Fruit fly (Drosophila melanogaster): ENCODE data around the gene CG32022.
A peak's percentile ranks its signal among the peaks of the same experiment; 100 is the strongest.

The CG32022 gene

DNA sequence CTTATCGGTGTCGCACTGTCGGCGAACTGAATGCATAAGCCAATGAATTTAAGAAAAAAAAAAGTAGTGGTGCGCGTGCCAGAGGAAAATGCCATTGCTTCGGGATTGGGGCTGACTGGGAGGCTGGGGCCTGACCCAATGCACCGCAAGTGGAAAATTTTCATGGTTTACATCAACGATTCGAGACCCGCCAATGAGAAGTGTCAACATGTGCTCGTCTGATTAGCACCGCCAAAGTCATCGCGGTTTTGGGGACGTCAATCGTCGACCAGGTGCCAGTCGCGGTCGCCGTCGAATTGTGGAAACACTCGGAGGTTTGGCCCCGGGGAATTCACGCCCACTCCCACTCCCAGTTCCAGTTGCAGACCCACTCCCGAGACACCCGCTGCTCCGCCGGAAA is 37.3 kb downstream of the CG32022 start (continued):
- TF ChIP-seq CG31365 (tag; optimal IDR thresholded peaks at IDR 0.05) (peak; percentile 31), dmrt99B (tag; optimal IDR thresholded peaks at IDR 0.05) (no peak), slbo (GFP tag; IDR thresholded peaks at IDR 0.05) (no peak), wek (GFP tag; optimal IDR thresholded peaks at IDR 0.05) (peak; percentile 67), dimm (GFP tag; IDR thresholded peaks at IDR 0.05) (no peak), grn (GFP tag; optimal IDR thresholded peaks at IDR 0.05) (no peak), CG13894 (tag; optimal IDR thresholded peaks at IDR 0.05) (no peak), CG17328 (GFP tag; IDR thresholded peaks at IDR 0.05) (no peak), mld (GFP tag; IDR thresholded peaks at IDR 0.05; ENCODE audit: partially characterized antibody) (no peak), knrl (GFP tag; IDR thresholded peaks at IDR 0.05; ENCODE audit: partially characterized antibody) (no peak), CoRest (tag; optimal IDR thresholded peaks at IDR 0.05) (no peak), CG10274 (GFP tag; optimal IDR thresholded peaks at IDR 0.05) (no peak), CG6175 (GFP tag; IDR thresholded peaks at IDR 0.05) (0 out of 3 replicates have a peak, but pooled peaks have one; percentile 54), Mrtf (GFP tag; IDR thresholded peaks at IDR 0.05) (no peak), CG7786 (GFP tag; optimal IDR thresholded peaks at IDR 0.05) (no peak), h (optimal IDR thresholded peaks at IDR 0.05) (no peak), fd102C (GFP tag; optimal IDR thresholded peaks at IDR 0.05) (no peak), CG1602 (GFP tag; optimal IDR thresholded peaks at IDR 0.05) (no peak), CG4820 (GFP tag; optimal IDR thresholded peaks at IDR 0.05) (no peak), CG2678 (tag; optimal IDR thresholded peaks at IDR 0.05) (peak; percentile 13), CG1832 (GFP tag; optimal IDR thresholded peaks at IDR 0.05) (no peak), CG14965 (GFP tag; optimal IDR thresholded peaks at IDR 0.05; ENCODE audit: borderline replicate concordance) (no peak), CG10462 (GFP tag; optimal IDR thresholded peaks at IDR 0.05) (no peak), fu2 (GFP tag; optimal IDR thresholded peaks at IDR 0.05) (no peak), CG8359 (GFP tag; optimal IDR thresholded peaks at IDR 0.05; ENCODE audit: borderline replicate concordance) (no peak), CG3163 (GFP tag; optimal IDR thresholded peaks at IDR 0.05) (no peak), sisA (GFP tag; IDR thresholded peaks at IDR 0.05) (no peak), Dbx (GFP tag; IDR thresholded peaks at IDR 0.05) (0 out of 3 replicates have a peak, but pooled peaks have one; percentile 51), Optix (GFP tag; IDR thresholded peaks at IDR 0.05) (peak; percentile 29; the same call in 1 of the 3 replicates), CG13624 (GFP tag; optimal IDR thresholded peaks at IDR 0.05) (no peak), Hand (GFP tag; optimal IDR thresholded peaks at IDR 0.05) (no peak), Hr78 (GFP tag; optimal IDR thresholded peaks at IDR 0.05) (peak in 1 of 2 experiments; percentile 55), ATbp (GFP tag; optimal IDR thresholded peaks at IDR 0.05) (peak; percentile 80), sim (GFP tag; IDR thresholded peaks at IDR 0.05) (0 out of 2 replicates have a peak, but pooled peaks have one; percentile 19), CG8765 (GFP tag; IDR thresholded peaks at IDR 0.05) (no peak), CG11504 (tag; optimal IDR thresholded peaks at IDR 0.05) (no peak), Trl (optimal IDR thresholded peaks at IDR 0.05) (no peak), Trl (GFP tag; optimal IDR thresholded peaks at IDR 0.05) (no peak), esg (GFP tag; conservative IDR thresholded peaks at IDR 0.05) (no peak), CG6683 (GFP tag; optimal IDR thresholded peaks at IDR 0.05) (no peak), corto (GFP tag; optimal IDR thresholded peaks at IDR 0.05) (no peak), CG8388 (GFP tag; optimal IDR thresholded peaks at IDR 0.05) (no peak), zen2 (GFP tag; IDR thresholded peaks at IDR 0.05; ENCODE audit: partially characterized antibody) (no peak), CG17359 (tag; optimal IDR thresholded peaks at IDR 0.05) (peak; percentile 47), Hmx (GFP tag; optimal IDR thresholded peaks at IDR 0.05) (no peak), CG33213 (GFP tag; optimal IDR thresholded peaks at IDR 0.05) (no peak), Lhr (GFP tag; optimal IDR thresholded peaks at IDR 0.05) (peak; percentile 4), CG31441 (GFP tag; IDR thresholded peaks at IDR 0.05) (no peak), pzg (GFP tag; optimal IDR thresholded peaks at IDR 0.05) (no peak), sna (GFP tag; IDR thresholded peaks at IDR 0.05; ENCODE audit: partially characterized antibody) (no peak), Vsx1 (GFP tag; optimal IDR thresholded peaks at IDR 0.05) (no peak)
